Worm (Caenorhabditis elegans) whole organism, early embryonic: ENCODE measurements around the gene zer-1.

Experiments
- F13C5.2 ChIP-seq: sonication (generic microtip); optimal IDR thresholded peaks from 2 replicates; lab custom pipeline; 2017; ENCODE audit warnings: mild to moderate bottlenecking, missing genetic modification characterization, inconsistent platforms, missing compliant biosample characterization
- ama-1 ChIP-seq: fragments of 150-350 bp; optimal IDR thresholded peaks from 2 replicates; lab custom pipeline; 2014
- ets-7 ChIP-seq: sonication (generic microtip); optimal IDR thresholded peaks from 2 replicates; lab custom pipeline; 2016; ENCODE audit warnings: missing genotype, missing genetic modification characterization, missing compliant biosample characterization
- pes-1 ChIP-seq: fragments of 200-800 bp; sonication (Bioruptor generic); IDR thresholded peaks from 2 replicates; pipeline ENCODE4 v1.3.6; 2022; ENCODE audit warnings: missing genetic modification reagents, missing genetic modification characterization, missing compliant biosample characterization
- sea-1 ChIP-seq: fragments of 200-800 bp; sonication (Bioruptor generic); conservative IDR thresholded peaks from 2 replicates; pipeline ENCODE4 v1.3.6; 2022; ENCODE audit warnings: missing genetic modification characterization, missing compliant biosample characterization
- tbx-11 ChIP-seq: fragments of 200-800 bp; sonication (Bioruptor generic); IDR thresholded peaks from 2 replicates; pipeline ENCODE4 v1.3.6; 2022; ENCODE audit warnings: missing genetic modification characterization, missing compliant biosample characterization

DNA sequence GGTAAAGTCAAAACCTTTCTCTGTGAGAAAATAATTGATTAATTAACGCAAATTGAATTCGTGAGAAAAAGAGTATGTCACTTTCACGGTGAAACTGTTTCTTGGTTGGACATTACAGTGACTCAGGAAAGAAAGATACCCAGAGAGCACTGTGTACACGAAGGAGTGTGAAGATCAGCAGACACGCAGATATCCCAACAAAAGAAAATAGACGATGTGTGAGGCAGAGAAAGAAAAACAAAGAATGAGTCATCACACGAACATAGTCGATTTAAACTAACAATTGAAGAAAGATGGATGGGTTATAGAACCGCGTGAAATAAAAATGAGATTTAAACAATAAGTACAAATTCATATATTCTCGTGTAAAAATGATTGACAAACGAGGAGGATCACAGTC lies 21.4 kb upstream of the zer-1 start:
- TF ChIP-seq ama-1 (lab: Kevin White, UChicago) (no peak), F13C5.2 (tag; lab: Kevin White, UChicago) (no peak), tbx-11 (no peak), pes-1 (GFP tag; lab: Robert Waterston, UW) (no peak), sea-1 (GFP tag; lab: Robert Waterston, UW) (no peak), ets-7 (tag; lab: Kevin White, UChicago) (no peak)
